Worm (Caenorhabditis elegans): Measurements from ENCODE around the gene acly-2.

Gene acly-2

ce11 chrV:13120097-13120496 is 3.8 kb downstream of the acly-2 start, which contains the start of gene max-1:
Gene max-1 (minus strand): TSS chrV:13120220.
- TF ChIP-seq mab-9 (GFP tag; IDR thresholded peaks at IDR 0.05) (no peak), aha-1 (tag; optimal IDR thresholded peaks at IDR 0.05) (no peak), nhr-237 (tag; optimal IDR thresholded peaks at IDR 0.05) (no peak), nhr-85 (tag) (no peak), rnt-1 (tag; optimal IDR thresholded peaks at IDR 0.05) (no peak), ama-1 (optimal IDR thresholded peaks at IDR 0.05) (no peak), sox-4 (tag; optimal IDR thresholded peaks at IDR 0.05) (no peak), unc-86 (tag; optimal IDR thresholded peaks at IDR 0.05) (no peak), ets-5 (GFP tag; IDR thresholded peaks at IDR 0.05) (no peak), ceh-63 (GFP tag; optimal IDR thresholded peaks at IDR 0.05) (no peak), Y116A8C.19 (tag; optimal IDR thresholded peaks at IDR 0.05; ENCODE audit: borderline replicate concordance) (no peak), tlp-1 (tag; optimal IDR thresholded peaks at IDR 0.05) (no peak), zip-4 (GFP tag; optimal IDR thresholded peaks at IDR 0.05) (no peak), vab-15 (tag; optimal IDR thresholded peaks at IDR 0.05) (no peak)

DNA sequence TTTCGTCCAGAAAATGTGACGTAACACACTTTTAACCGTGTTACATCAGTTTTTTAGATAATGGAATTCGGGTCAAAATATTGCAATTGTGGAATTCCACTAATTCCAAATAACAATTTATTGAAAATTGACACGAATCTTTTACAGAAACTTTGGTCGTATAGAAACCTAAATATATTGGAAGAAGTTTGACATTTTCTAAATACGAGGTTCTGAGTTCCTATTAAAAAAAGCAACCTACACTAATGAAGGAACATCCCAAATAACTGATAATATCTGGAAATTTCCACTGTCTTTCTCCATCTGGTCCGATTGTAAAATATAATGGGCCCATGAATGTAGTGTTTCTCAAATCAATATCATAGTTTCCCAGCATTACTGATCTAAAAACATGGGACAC is 5.0 kb downstream of the acly-2 start:
- no peak for TF ChIP-seq sup-37 (GFP tag; optimal IDR thresholded peaks at IDR 0.05)
- no peak for TF ChIP-seq rnt-1 (tag; optimal IDR thresholded peaks at IDR 0.05)
- no peak for TF ChIP-seq grh-1 (GFP tag; IDR thresholded peaks at IDR 0.05)
- TF ChIP-seq nhr-237 (tag; optimal IDR thresholded peaks at IDR 0.05): no peak
- no peak for TF ChIP-seq aha-1 (tag; optimal IDR thresholded peaks at IDR 0.05)
- no peak for TF ChIP-seq zip-4 (GFP tag; optimal IDR thresholded peaks at IDR 0.05)
- no peak for TF ChIP-seq elt-3 (tag; optimal IDR thresholded peaks at IDR 0.05)

- TF ChIP-seq aly-2 (tag; optimal IDR thresholded peaks at IDR 0.05): peak; percentile 31
Measured at ce11 chrV:13125942-13126341, 9.7 kb downstream of the acly-2 start.

- TF ChIP-seq dpl-1 (GFP tag; optimal IDR thresholded peaks at IDR 0.05): peak in 1 of 3 experiments; percentile 15
- TF ChIP-seq xbp-1 (tag; optimal IDR thresholded peaks at IDR 0.05): no peak
- no peak for TF ChIP-seq fkh-10 (GFP tag; optimal IDR thresholded peaks at IDR 0.05)
- TF ChIP-seq blmp-1 (tag; optimal IDR thresholded peaks at IDR 0.05): peak; percentile 45
Measured at ce11 chrV:13129895-13130294, 13.6 kb downstream of the acly-2 start, which contains the start of gene eat-6. Gene eat-6 (minus strand): TSS chrV:13129995.

ce11 chrV:13130439-13130840 is 14.2 kb downstream of the acly-2 start:
- TF ChIP-seq fkh-4 (tag; optimal IDR thresholded peaks at IDR 0.05; ENCODE audit: borderline replicate concordance) (no peak), elt-2 (tag; optimal IDR thresholded peaks at IDR 0.05) (peak; percentile 84), C04F5.9 (tag; optimal IDR thresholded peaks at IDR 0.05) (no peak), elt-3 (tag; optimal IDR thresholded peaks at IDR 0.05) (no peak), alr-1 (tag; optimal IDR thresholded peaks at IDR 0.05; ENCODE audit: borderline replicate concordance) (no peak), ama-1 (optimal IDR thresholded peaks at IDR 0.05) (peak; percentile 33), mab-9 (GFP tag; IDR thresholded peaks at IDR 0.05) (no peak), nhr-84 (tag; optimal IDR thresholded peaks at IDR 0.05) (no peak), ztf-4 (tag; optimal IDR thresholded peaks at IDR 0.05) (peak; percentile 37), pax-3 (tag; optimal IDR thresholded peaks at IDR 0.05) (peak; percentile 26), nhr-11 (tag; optimal IDR thresholded peaks at IDR 0.05) (no peak), zip-4 (GFP tag; optimal IDR thresholded peaks at IDR 0.05) (no peak), unc-62 (GFP tag; optimal IDR thresholded peaks at IDR 0.05) (no peak), lin-14 (GFP tag; optimal IDR thresholded peaks at IDR 0.05) (peak; percentile 88), nhr-76 (tag; optimal IDR thresholded peaks at IDR 0.05) (no peak), lin-15B (tag; optimal IDR thresholded peaks at IDR 0.05) (no peak), nhr-85 (tag) (no peak), sptf-1 (tag; optimal IDR thresholded peaks at IDR 0.05) (no peak), pag-3 (tag; optimal IDR thresholded peaks at IDR 0.05; ENCODE audit: borderline replicate concordance, insufficient read depth) (no peak), nhr-19 (GFP tag; conservative IDR thresholded peaks at IDR 0.05) (peak; percentile 52), swsn-7 (tag; optimal IDR thresholded peaks at IDR 0.05) (peak; percentile 57), mdl-1 (tag; optimal IDR thresholded peaks at IDR 0.05) (peak in 1 of 2 experiments; percentile 12), sox-4 (tag; optimal IDR thresholded peaks at IDR 0.05) (no peak), F16B12.6 (tag; optimal IDR thresholded peaks at IDR 0.05) (no peak), nhr-77 (tag; optimal IDR thresholded peaks at IDR 0.05) (peak; percentile 13), ceh-88 (GFP tag; IDR thresholded peaks at IDR 0.05) (no peak), skn-1 (tag; optimal IDR thresholded peaks at IDR 0.05) (peak; percentile 12), snu-23 (GFP tag; optimal IDR thresholded peaks at IDR 0.05) (peak; percentile 48), nhr-12 (tag; optimal IDR thresholded peaks at IDR 0.05) (no peak), unc-130 (tag; optimal IDR thresholded peaks at IDR 0.05) (no peak)
